Worm (Caenorhabditis elegans) whole organism, mixed stage, embryonic: Measurements from ENCODE around the gene mob-1.

Source experiments
- elt-1 ChIP-seq: sonication (generic microtip); optimal IDR thresholded peaks from 2 replicates; lab custom pipeline; 2017; ENCODE audit warnings: missing genetic modification characterization, mild to moderate bottlenecking, missing compliant biosample characterization, antibody characterized with exemption, moderate library complexity, borderline replicate concordance; ENCODE audit not compliant: insufficient read depth
- mep-1 ChIP-seq: fragments of 150-350 bp; optimal IDR thresholded peaks from 2 replicates; lab custom pipeline; 2017; ENCODE audit warnings: missing biosample characterization, missing genetic modification reagents, missing genetic modification characterization, inconsistent platforms
- nhr-28 ChIP-seq: fragments of 150-350 bp; optimal IDR thresholded peaks from 2 replicates; lab custom pipeline; 2014; ENCODE audit warnings: missing biosample characterization, missing genetic modification characterization
- nhr-76 ChIP-seq: sonication (generic microtip); optimal IDR thresholded peaks from 2 replicates; lab custom pipeline; 2017; ENCODE audit warnings: missing biosample characterization, missing genetic modification characterization
- unc-39 ChIP-seq: fragments of 150-350 bp; optimal IDR thresholded peaks from 2 replicates; lab custom pipeline; 2014; ENCODE audit warnings: missing biosample characterization, missing genetic modification characterization
- ztf-11 ChIP-seq: fragments of 150-350 bp; optimal IDR thresholded peaks from 2 replicates; lab custom pipeline; 2014; ENCODE audit warnings: missing biosample characterization, missing genetic modification characterization

DNA sequence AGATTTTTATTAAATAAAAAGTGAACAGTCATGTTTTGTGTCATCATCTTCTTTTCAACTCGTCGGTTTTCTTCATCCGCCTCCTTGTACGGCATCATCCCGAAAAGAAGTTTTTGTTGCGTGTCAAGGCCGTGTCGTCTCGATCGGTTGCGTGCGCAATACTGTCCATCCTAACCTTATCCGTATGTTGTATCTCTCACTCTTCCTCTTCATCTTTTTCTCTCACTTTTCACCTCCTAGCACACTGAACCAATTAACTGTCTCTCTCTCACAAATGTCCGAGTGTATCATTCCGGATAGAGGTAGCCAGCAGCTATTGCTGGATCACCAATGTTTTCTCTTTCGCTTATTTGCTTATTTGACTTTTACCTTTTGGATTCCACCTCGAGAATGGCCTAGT, 23.1 kb downstream of the mob-1 start:
- TF ChIP-seq unc-39 (tag; lab: Kevin White, UChicago) (no peak), nhr-28 (no peak), mep-1 (tag; lab: Kevin White, UChicago) (no peak), elt-1 (tag; lab: Kevin White, UChicago) (peak; percentile 75), ztf-11 (tag; lab: Kevin White, UChicago) (no peak), nhr-76 (no peak)
